Worm (Caenorhabditis elegans) whole organism, L4 larva: Measurements from ENCODE around the gene tag-89.
"Not testable (repeated sequence)": the region's sequence is repeated elsewhere in the genome, so short reads cannot be mapped to it uniquely, and the experiment has no call there.

Experiments used
- D1046.2 ChIP-seq: fragments of 200-800 bp; sonication (Bioruptor generic); IDR thresholded peaks from 2 replicates; pipeline ENCODE4 v1.3.6; 2022; ENCODE audit warnings: missing genetic modification characterization, missing compliant biosample characterization
- F26F4.8 ChIP-seq: fragments of 200-800 bp; sonication (Bioruptor generic); conservative IDR thresholded peaks from 2 replicates; pipeline ENCODE4 v1.3.6; 2022; ENCODE audit warnings: missing genetic modification characterization, missing compliant biosample characterization
- F49E8.2 ChIP-seq: sonication (generic microtip); optimal IDR thresholded peaks from 2 replicates; lab custom pipeline; 2016; ENCODE audit warnings: missing compliant biosample characterization, mild to moderate bottlenecking, missing genetic modification characterization, borderline replicate concordance
- Y105C5A.15 ChIP-seq: fragments of 200-800 bp; sonication (Bioruptor generic); IDR thresholded peaks from 2 replicates; pipeline ENCODE4 v1.3.6; 2022; ENCODE audit warnings: missing genetic modification characterization, missing compliant biosample characterization
- Y48G9A.11 ChIP-seq: fragments of 200-800 bp; sonication (Bioruptor generic); IDR thresholded peaks from 2 replicates; pipeline ENCODE4 v1.3.6; 2022; ENCODE audit warnings: missing genetic modification reagents, missing genetic modification characterization, missing compliant biosample characterization
- ama-1 ChIP-seq: fragments of 150-350 bp; optimal IDR thresholded peaks from 2 replicates; lab custom pipeline; 2014; ENCODE audit warnings: inconsistent platforms, mixed read lengths
- arid-1 ChIP-seq: fragments of 200-800 bp; sonication (Bioruptor generic); conservative IDR thresholded peaks from 2 replicates; pipeline ENCODE4 v1.3.6; 2022; ENCODE audit warnings: missing genetic modification reagents, missing genetic modification characterization, missing compliant biosample characterization
- ctbp-1 ChIP-seq: fragments of 200-800 bp; sonication (Bioruptor generic); IDR thresholded peaks from 2 replicates; pipeline ENCODE4 v1.3.6; 2022; ENCODE audit warnings: missing genetic modification reagents, missing genetic modification characterization, missing compliant biosample characterization
- dmd-8 ChIP-seq: fragments of 200-800 bp; sonication (Bioruptor generic); IDR thresholded peaks from 2 replicates; pipeline ENCODE4 v1.3.6; 2022; ENCODE audit warnings: missing genetic modification characterization, missing compliant biosample characterization
- dmd-9 ChIP-seq: fragments of 200-800 bp; sonication (Bioruptor generic); IDR thresholded peaks from 2 replicates; pipeline ENCODE4 v1.3.6; 2022; ENCODE audit warnings: missing genetic modification reagents, missing genetic modification characterization, missing compliant biosample characterization
- fos-1 ChIP-seq: fragments of 150-350 bp; optimal IDR thresholded peaks from 2 replicates; lab custom pipeline; 2014; ENCODE audit warnings: missing biosample characterization, missing genetic modification characterization
- lim-7 ChIP-seq: fragments of 200-800 bp; sonication (Bioruptor generic); IDR thresholded peaks from 2 replicates; pipeline ENCODE4 v1.3.6; 2022; ENCODE audit warnings: missing genetic modification characterization, missing compliant biosample characterization
- lin-29 ChIP-seq: fragments of 200-800 bp; sonication (Bioruptor generic); IDR thresholded peaks from 2 replicates; pipeline ENCODE4 v1.3.6; 2022; ENCODE audit warnings: missing genetic modification reagents, missing genetic modification characterization, missing compliant biosample characterization
- lin-38 ChIP-seq: fragments of 200-800 bp; sonication (Bioruptor generic); IDR thresholded peaks from 2 replicates; pipeline ENCODE4 v1.3.6; 2022; ENCODE audit warnings: missing genetic modification reagents, missing genetic modification characterization, missing compliant biosample characterization
- mes-2 ChIP-seq: sonication (generic microtip); optimal IDR thresholded peaks from 2 replicates; lab custom pipeline; 2016; ENCODE audit warnings: missing genotype, mild to moderate bottlenecking, missing genetic modification characterization, missing compliant biosample characterization; ENCODE audit not compliant: poor library complexity, severe bottlenecking
- nhr-6 ChIP-seq: fragments of 150-350 bp; optimal IDR thresholded peaks from 2 replicates; lab custom pipeline; 2014; ENCODE audit warnings: missing biosample characterization, missing genetic modification characterization
- pha-4 ChIP-seq, 2 experiments: fragments of 150-350 bp in 1 of 2; fragments of 200-800 bp in 1 of 2; sonication (Bioruptor generic) in 1 of 2; IDR thresholded peaks in 1 of 2; optimal IDR thresholded peaks in 1 of 2; 2 replicates each; pipeline versions ENCODE4 v1.3.6 to Lab custom; 2014 to 2022; ENCODE audit warnings: missing genetic modification characterization in 2 of 2, missing genetic modification reagents in 2 of 2, missing biosample characterization in 1 of 2, missing compliant biosample characterization in 1 of 2
- snpc-1.2 ChIP-seq: fragments of 200-800 bp; sonication (Bioruptor generic); IDR thresholded peaks from 2 replicates; pipeline ENCODE4 v1.3.6; 2022; ENCODE audit warnings: missing genetic modification reagents, missing genetic modification characterization, missing compliant biosample characterization
- snpc-4 ChIP-seq: fragments of 150-350 bp; optimal IDR thresholded peaks from 2 replicates; lab custom pipeline; 2014; ENCODE audit warnings: missing biosample characterization, missing genetic modification characterization
- unc-130 ChIP-seq: sonication (generic microtip); optimal IDR thresholded peaks from 2 replicates; lab custom pipeline; 2016; ENCODE audit warnings: missing genetic modification reagents, missing genetic modification characterization, missing compliant biosample characterization
- unc-62 ChIP-seq, 3 experiments: fragments of 150-350 bp in 1 of 3; sonication (generic microtip); optimal IDR thresholded peaks in 2 of 3; peaks in 1 of 3; 1 replicate in 1 of 3; 2 replicates in 2 of 3; lab custom pipeline; 2014 to 2017; ENCODE audit warnings: missing biosample characterization in 3 of 3, missing genetic modification characterization in 3 of 3, missing genetic modification reagents in 3 of 3, missing genotype in 1 of 3

Gene tag-89

ce11 chrIV:11403288-11403991 is 9.1 kb downstream of the tag-89 start, which contains the start of the genes memi-3 and cyp-31A2:
Gene memi-3, minus strand, starts transcription at chrIV:11403338.
Gene cyp-31A2, plus strand, starts transcription at chrIV:11403961.
- peak; percentile 11 for TF ChIP-seq unc-130 (GFP tag; lab: Kevin White, UChicago)
- TF ChIP-seq fos-1 (tag; lab: Kevin White, UChicago), result no peak
- TF ChIP-seq unc-62 (GFP tag; optimal IDR thresholded peaks at IDR 0.05 in 1 of 2; lab: Kevin White, UChicago), result peak in 1 of 2 experiments; percentile 34
- no peak for TF ChIP-seq unc-62 (tag; optimal IDR thresholded peaks at IDR 0.05; lab: Kevin White, UChicago)

DNA sequence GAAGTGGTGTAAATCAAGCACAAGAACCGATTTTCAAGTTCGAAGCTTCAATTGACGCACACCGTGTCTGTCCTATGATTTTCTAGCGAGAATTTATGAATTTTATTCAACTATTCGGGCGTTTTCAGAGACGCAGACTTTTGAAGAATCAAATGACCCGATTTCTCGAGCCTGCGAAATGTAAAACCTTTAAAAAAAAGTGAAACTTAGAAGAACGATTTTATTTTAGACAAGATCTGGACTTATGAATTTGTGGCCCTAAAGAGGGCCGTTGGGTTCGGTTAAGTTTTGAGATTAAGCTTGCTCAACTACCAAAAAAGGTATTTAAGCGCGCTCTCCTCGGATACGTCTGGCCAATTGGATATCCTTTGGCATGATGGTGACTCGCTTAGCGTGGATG is 11.8 kb downstream of the tag-89 start:
- peak; percentile 33; the same call in 1 of the 2 replicates for TF ChIP-seq lin-38 (GFP tag; lab: Robert Waterston, UW)
- peak; percentile 50; the same call in 1 of the 2 replicates for TF ChIP-seq snpc-1.2 (GFP tag; lab: Robert Waterston, UW)
- TF ChIP-seq dmd-8 (GFP tag; lab: Robert Waterston, UW), result 0 out of 2 replicates have a peak, but pooled peaks have one; percentile 7
- TF ChIP-seq arid-1 (GFP tag; lab: Robert Waterston, UW), result 0 out of 2 replicates have a peak, but pooled peaks have one; percentile 17

- TF ChIP-seq snpc-1.2 (GFP tag; lab: Robert Waterston, UW), result peak; percentile 78
- TF ChIP-seq lin-38 (GFP tag; lab: Robert Waterston, UW), result peak; percentile 55; the same call in 1 of the 2 replicates
- TF ChIP-seq pha-4 (GFP tag; IDR thresholded peaks at IDR 0.05; lab: Robert Waterston, UW), result 0 out of 2 replicates have a peak, but pooled peaks have one; percentile 8
- TF ChIP-seq pha-4 (tag; optimal IDR thresholded peaks at IDR 0.05; lab: Kevin White, UChicago), result not testable (repeated sequence)
- peak; percentile 32; the same call in 1 of the 2 replicates for TF ChIP-seq lim-7
- peak; percentile 12 for TF ChIP-seq nhr-6 (tag; lab: Kevin White, UChicago)
- TF ChIP-seq F49E8.2 (tag; lab: Kevin White, UChicago), result peak; percentile 25
- TF ChIP-seq Y105C5A.15 (GFP tag; lab: Robert Waterston, UW), result 0 out of 2 replicates have a peak, but pooled peaks have one; percentile 49
- TF ChIP-seq mes-2 (tag; lab: Kevin White, UChicago), result peak; percentile 45
- TF ChIP-seq Y48G9A.11 (GFP tag; lab: Robert Waterston, UW), result peak; percentile 74
- 0 out of 2 replicates have a peak, but pooled peaks have one; percentile 17 for TF ChIP-seq ctbp-1 (GFP tag; lab: Robert Waterston, UW)
- 0 out of 2 replicates have a peak, but pooled peaks have one; percentile 56 for TF ChIP-seq F26F4.8 (GFP tag; lab: Robert Waterston, UW)
These were observed 12.7 kb downstream of the tag-89 start, which contains the start of the genes his-63 and his-64 for ce11 chrIV:11406744-11407690. Gene his-63, minus strand, starts transcription at chrIV:11406861. Gene his-64, plus strand, starts transcription at chrIV:11407116.

DNA sequence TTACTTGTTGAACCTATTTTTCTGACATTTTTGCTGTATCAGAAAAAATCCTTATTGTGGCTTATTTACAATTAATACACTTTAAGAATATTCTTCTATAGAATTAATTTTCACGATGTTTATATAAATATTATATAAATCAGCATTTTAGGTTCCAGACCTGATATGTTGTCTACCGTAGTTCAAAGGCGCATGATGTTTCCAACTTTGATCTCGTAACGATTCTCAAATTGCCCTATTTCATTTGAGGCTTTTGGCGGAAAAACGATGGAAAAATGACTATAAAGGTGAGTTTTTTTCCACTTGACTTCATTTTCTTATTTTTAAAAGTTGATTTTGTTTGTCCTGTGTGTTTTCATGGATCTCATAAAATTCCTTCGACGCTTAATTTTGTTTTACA is 15.7 kb downstream of the tag-89 start, which contains the start of gene gfat-2:
TSS of gene gfat-2 (plus strand) at position 145 of the 400 bp plus-strand sequence.
- TF ChIP-seq unc-130 (GFP tag; lab: Kevin White, UChicago) (peak; percentile 10), dmd-9 (GFP tag; lab: Robert Waterston, UW) (no peak), lin-29 (GFP tag; lab: Robert Waterston, UW) (no peak)
- TF ChIP-seq, all 104 proteins: peak for 1

DNA sequence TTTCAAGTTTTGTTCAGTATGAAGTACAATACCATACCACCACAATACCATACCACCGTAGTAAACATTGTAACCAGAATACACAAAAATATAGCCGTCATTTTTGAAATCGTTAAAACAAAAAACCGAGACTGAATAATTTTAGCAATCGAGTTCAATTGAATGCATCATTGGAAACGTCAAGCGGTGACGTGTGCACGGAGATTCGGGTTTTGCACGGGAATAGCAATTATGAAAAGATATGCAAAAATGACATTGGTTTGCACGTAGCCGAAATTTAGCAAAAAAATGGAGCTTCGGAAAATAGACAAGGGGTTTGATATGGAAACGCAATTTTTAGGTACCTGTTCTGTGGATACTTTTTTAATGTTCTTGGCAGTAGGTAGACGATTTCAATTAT is 20.6 kb downstream of the tag-89 start, which contains the start of gene F22B3.10:
TSS of gene F22B3.10 (minus strand) at position 101 of the 400 bp plus-strand sequence.
- TF ChIP-seq unc-62 (GFP tag; optimal IDR thresholded peaks at IDR 0.05 in 1 of 2; lab: Kevin White, UChicago), result peak in 1 of 2 experiments; percentile 59
- no peak for TF ChIP-seq unc-62 (tag; optimal IDR thresholded peaks at IDR 0.05; lab: Kevin White, UChicago)
- TF ChIP-seq Y105C5A.15 (GFP tag; lab: Robert Waterston, UW), result no peak

- not testable (repeated sequence) for TF ChIP-seq ama-1 (lab: Kevin White, UChicago); snpc-4 (tag; lab: Kevin White, UChicago); D1046.2
- TF ChIP-seq, all 104 proteins: peak for 0; not testable (repeated sequence) for 104
These were observed 22.4 kb downstream of the tag-89 start, which contains the start of gene F22B3.5 for ce11 chrIV:11416724-11417123. Gene F22B3.5, minus strand, starts transcription at chrIV:11416824.
